Worm (Caenorhabditis elegans) whole organism, L3 larva: ENCODE results near the gene cif-1.

Source experiments
- R02D3.7 ChIP-seq: fragments of 150-350 bp; optimal IDR thresholded peaks from 2 replicates; lab custom pipeline; 2014; ENCODE audit warnings: missing biosample characterization, missing genetic modification characterization
- ZK546.5 ChIP-seq: sonication (generic microtip); optimal IDR thresholded peaks from 2 replicates; lab custom pipeline; 2017; ENCODE audit warnings: missing biosample characterization, missing genetic modification characterization
- ceh-16 ChIP-seq: sonication (generic microtip); optimal IDR thresholded peaks from 2 replicates; lab custom pipeline; 2017; ENCODE audit warnings: missing biosample characterization, missing genetic modification characterization
- ceh-28 ChIP-seq: fragments of 150-350 bp; optimal IDR thresholded peaks from 2 replicates; lab custom pipeline; 2014; ENCODE audit warnings: missing biosample characterization, missing genetic modification reagents, missing genetic modification characterization
- ceh-82 ChIP-seq: fragments of 150-350 bp; optimal IDR thresholded peaks from 2 replicates; lab custom pipeline; 2014; ENCODE audit warnings: missing biosample characterization, missing genetic modification characterization
- egl-27 ChIP-seq: sonication (generic microtip); optimal IDR thresholded peaks from 4 replicates; lab custom pipeline; 2017; ENCODE audit warnings: missing biosample characterization, missing genetic modification reagents, missing genetic modification characterization
- egl-5 ChIP-seq: fragments of 150-350 bp; optimal IDR thresholded peaks from 2 replicates; lab custom pipeline; 2017; ENCODE audit warnings: missing biosample characterization, missing genetic modification reagents, missing genetic modification characterization, inconsistent platforms
- fkh-10 ChIP-seq: sonication (generic microtip); optimal IDR thresholded peaks from 2 replicates; lab custom pipeline; 2017; ENCODE audit warnings: missing biosample characterization, missing genetic modification reagents, missing genetic modification characterization
- hmg-11 ChIP-seq: sonication (generic microtip); optimal IDR thresholded peaks from 2 replicates; lab custom pipeline; 2016; ENCODE audit warnings: missing genetic modification characterization, missing compliant biosample characterization
- nhr-237 ChIP-seq: fragments of 150-350 bp; optimal IDR thresholded peaks from 2 replicates; lab custom pipeline; 2014; ENCODE audit warnings: missing biosample characterization, missing genetic modification characterization
- nhr-28 ChIP-seq: fragments of 150-350 bp; optimal IDR thresholded peaks from 2 replicates; lab custom pipeline; 2014; ENCODE audit warnings: missing biosample characterization, missing genetic modification characterization
- snpc-4 ChIP-seq: fragments of 150-350 bp; optimal IDR thresholded peaks from 2 replicates; lab custom pipeline; 2014; ENCODE audit warnings: missing biosample characterization, missing genetic modification characterization
- unc-62 ChIP-seq: fragments of 150-350 bp; sonication (generic microtip); optimal IDR thresholded peaks from 4 replicates; lab custom pipeline; 2014; ENCODE audit warnings: missing biosample characterization, missing genetic modification reagents, missing genetic modification characterization
- ztf-11 ChIP-seq: fragments of 150-350 bp; optimal IDR thresholded peaks from 2 replicates; lab custom pipeline; 2014; ENCODE audit warnings: missing biosample characterization, missing genetic modification characterization

DNA sequence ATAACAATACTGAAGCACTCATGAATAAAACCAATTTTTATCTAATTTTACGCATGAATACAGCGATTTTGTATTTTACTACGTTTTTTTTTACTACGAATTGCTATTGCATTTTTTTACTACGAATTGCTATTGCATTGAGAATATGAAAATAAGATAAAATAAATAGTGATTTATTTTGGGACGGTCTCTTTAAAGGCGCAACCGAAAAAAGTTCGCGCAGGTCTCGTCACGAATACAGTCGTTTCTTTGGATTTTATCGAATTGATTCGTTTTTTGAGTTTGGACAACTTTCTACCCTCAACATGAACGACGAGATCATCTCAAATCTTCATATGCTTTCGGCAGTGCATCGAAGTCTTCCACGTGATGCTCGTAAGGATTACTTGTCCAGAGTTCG lies 41.3 kb upstream of the cif-1 start, which contains the start of gene Y17G9B.4:
- TF ChIP-seq ceh-28 (tag; lab: Kevin White, UChicago): no peak
- no peak for TF ChIP-seq nhr-237 (tag; lab: Kevin White, UChicago)
- TF ChIP-seq hmg-11: no peak
- no peak for TF ChIP-seq snpc-4 (tag; lab: Kevin White, UChicago)
- TF ChIP-seq egl-27 (tag; lab: Kevin White, UChicago): no peak
- TF ChIP-seq ZK546.5 (tag; lab: Kevin White, UChicago): no peak
- TF ChIP-seq R02D3.7 (tag; lab: Kevin White, UChicago): no peak
- TF ChIP-seq egl-5 (tag; lab: Kevin White, UChicago): no peak
- TF ChIP-seq fkh-10 (GFP tag; lab: Kevin White, UChicago): no peak
- TF ChIP-seq nhr-28 (tag; lab: Kevin White, UChicago): no peak
- no peak for TF ChIP-seq unc-62 (GFP tag; lab: Kevin White, UChicago)
- TF ChIP-seq ceh-82 (tag; lab: Kevin White, UChicago): no peak
- no peak for TF ChIP-seq ceh-16 (tag; lab: Kevin White, UChicago)
- TF ChIP-seq ztf-11 (tag; lab: Kevin White, UChicago): no peak
